Worm (Caenorhabditis elegans): ENCODE results near the gene dhs-7.
A peak's percentile ranks its signal among the peaks of the same experiment; 100 is the strongest.

Gene dhs-7

ce11 chrII:7251978-7252377 lies 43.7 kb upstream of the dhs-7 start, which contains the start of the genes prx-13 and ada-2:
Gene prx-13 (minus strand): TSS chrII:7252015.
Gene ada-2 (plus strand): TSS chrII:7252259.
- TF ChIP-seq nhr-80 (tag; optimal IDR thresholded peaks at IDR 0.05): peak; percentile 62
- no peak for TF ChIP-seq pha-4 (tag; optimal IDR thresholded peaks at IDR 0.05)
- TF ChIP-seq snpc-4 (GFP tag; optimal IDR thresholded peaks at IDR 0.05): no peak
- TF ChIP-seq snpc-4 (tag; optimal IDR thresholded peaks at IDR 0.05): peak in 1 of 4 experiments; percentile 15

ce11 chrII:7245576-7245975 lies 37.3 kb upstream of the dhs-7 start, which contains the start of gene skpo-3:
Gene skpo-3 (plus strand): TSS chrII:7245876.
- no peak for TF ChIP-seq Y56A3A.18 (GFP tag; IDR thresholded peaks at IDR 0.05)
- no peak for TF ChIP-seq fkh-3 (tag; optimal IDR thresholded peaks at IDR 0.05)
- TF ChIP-seq B0019.2 (GFP tag; conservative IDR thresholded peaks at IDR 0.05): no peak
- TF ChIP-seq efl-1 (GFP tag; optimal IDR thresholded peaks at IDR 0.05): no peak
- TF ChIP-seq ceh-40 (GFP tag; IDR thresholded peaks at IDR 0.05): no peak

ce11 chrII:7242754-7243153 lies 34.5 kb upstream of the dhs-7 start:
- no peak for TF ChIP-seq bed-2 (GFP tag; IDR thresholded peaks at IDR 0.05)
- no peak for TF ChIP-seq zfh-2 (GFP tag; conservative IDR thresholded peaks at IDR 0.05)
- no peak for TF ChIP-seq F39B2.1 (GFP tag; IDR thresholded peaks at IDR 0.05)
- peak; percentile 7 for TF ChIP-seq nhr-80 (tag; optimal IDR thresholded peaks at IDR 0.05)

ce11 chrII:7239705-7240104 lies 31.4 kb upstream of the dhs-7 start:
- TF ChIP-seq ztf-26 (tag; optimal IDR thresholded peaks at IDR 0.05) (no peak), mcd-1 (GFP tag; IDR thresholded peaks at IDR 0.05) (no peak), F57C9.4 (tag; optimal IDR thresholded peaks at IDR 0.05) (no peak)

- TF ChIP-seq egl-18 (GFP tag; IDR thresholded peaks at IDR 0.05): no peak
- no peak for TF ChIP-seq cebp-1 (GFP tag; IDR thresholded peaks at IDR 0.05)
- TF ChIP-seq cebp-1 (tag; optimal IDR thresholded peaks at IDR 0.05): no peak
- no peak for TF ChIP-seq ceh-79 (tag; optimal IDR thresholded peaks at IDR 0.05)
- no peak for TF ChIP-seq hsf-1 (GFP tag; IDR thresholded peaks at IDR 0.05)
- no peak for TF ChIP-seq him-1 (tag; optimal IDR thresholded peaks at IDR 0.05)
- no peak for TF ChIP-seq lin-54 (GFP tag; optimal IDR thresholded peaks at IDR 0.05)
- TF ChIP-seq F23B12.7 (tag; optimal IDR thresholded peaks at IDR 0.05; ENCODE audit: insufficient read depth): no peak
- TF ChIP-seq lin-26 (GFP tag; IDR thresholded peaks at IDR 0.05): no peak
- no peak for TF ChIP-seq atf-7 (tag; optimal IDR thresholded peaks at IDR 0.05)
- TF ChIP-seq tlf-1 (GFP tag; optimal IDR thresholded peaks at IDR 0.05): no peak
- TF ChIP-seq mcd-1 (GFP tag; IDR thresholded peaks at IDR 0.05): no peak
- no peak for TF ChIP-seq F22D6.2 (tag; optimal IDR thresholded peaks at IDR 0.05)
- no peak for TF ChIP-seq nhr-27 (tag; optimal IDR thresholded peaks at IDR 0.05)
- no peak for TF ChIP-seq K11D2.4 (GFP tag; IDR thresholded peaks at IDR 0.05)
- no peak for TF ChIP-seq Y53F4B.3 (GFP tag; IDR thresholded peaks at IDR 0.05)
Observed at ce11 chrII:7238791-7239190, 30.5 kb upstream of the dhs-7 start.

ce11 chrII:7238248-7238647 lies 30.0 kb upstream of the dhs-7 start, which contains the start of gene aqp-1:
Gene aqp-1 (minus strand): TSS chrII:7238349.
- TF ChIP-seq die-1 (tag; optimal IDR thresholded peaks at IDR 0.05): no peak
- TF ChIP-seq cebp-2 (GFP tag; IDR thresholded peaks at IDR 0.05): no peak
- TF ChIP-seq rcor-1 (GFP tag; IDR thresholded peaks at IDR 0.05): no peak
- no peak for TF ChIP-seq mel-28 (tag; optimal IDR thresholded peaks at IDR 0.05; ENCODE audit: borderline replicate concordance)
- TF ChIP-seq tbp1 (GFP tag; optimal IDR thresholded peaks at IDR 0.05): peak; percentile 22
- TF ChIP-seq hlh-12 (tag; optimal IDR thresholded peaks at IDR 0.05): no peak
- no peak for TF ChIP-seq Y67H2A.10 (GFP tag; conservative IDR thresholded peaks at IDR 0.05)
- no peak for TF ChIP-seq sptf-2 (GFP tag; optimal IDR thresholded peaks at IDR 0.05)
- TF ChIP-seq Y79H2A.3 (GFP tag; conservative IDR thresholded peaks at IDR 0.05): no peak
- TF ChIP-seq B0019.2 (GFP tag; conservative IDR thresholded peaks at IDR 0.05): no peak
- TF ChIP-seq ztf-6 (GFP tag; IDR thresholded peaks at IDR 0.05): no peak
- no peak for TF ChIP-seq T07F8.4 (tag; optimal IDR thresholded peaks at IDR 0.05)
- TF ChIP-seq zfh-2 (GFP tag; conservative IDR thresholded peaks at IDR 0.05): no peak
- TF ChIP-seq hmg-20 (GFP tag; IDR thresholded peaks at IDR 0.05): no peak
- no peak for TF ChIP-seq lin-54 (GFP tag; optimal IDR thresholded peaks at IDR 0.05)
- no peak for TF ChIP-seq gei-17 (GFP tag; optimal IDR thresholded peaks at IDR 0.05)

All from whole organism, young adult.